Worm (Caenorhabditis elegans): Measurements from ENCODE around the gene ZK418.10.

DNA sequence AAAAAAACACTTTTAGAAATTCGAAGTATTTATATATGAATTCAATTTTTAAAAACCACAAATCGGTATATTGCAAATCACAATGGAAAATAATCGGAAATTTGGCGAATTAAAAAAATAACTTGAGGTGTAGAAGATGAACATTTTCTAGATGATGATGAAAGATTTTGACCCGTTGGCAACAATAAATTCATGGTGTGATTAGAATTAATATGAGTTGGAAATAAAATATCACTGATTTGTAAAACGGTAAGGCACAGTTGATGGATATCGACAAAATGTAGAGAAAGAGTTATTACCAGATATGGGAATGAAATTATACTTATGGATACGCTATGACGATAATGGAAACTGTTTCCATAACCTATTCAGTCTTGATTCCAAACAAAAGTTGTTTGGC, 21.8 kb upstream of the ZK418.10 start:
- TF ChIP-seq lin-13 (tag; optimal IDR thresholded peaks at IDR 0.05), result no peak
- TF ChIP-seq nhr-76 (tag; optimal IDR thresholded peaks at IDR 0.05), result no peak
- TF ChIP-seq elt-3 (tag; optimal IDR thresholded peaks at IDR 0.05), result no peak
- TF ChIP-seq unc-39 (tag; optimal IDR thresholded peaks at IDR 0.05), result no peak
- TF ChIP-seq ztf-11 (tag; optimal IDR thresholded peaks at IDR 0.05), result no peak
- no peak for TF ChIP-seq nhr-12 (tag; optimal IDR thresholded peaks at IDR 0.05)
- no peak for TF ChIP-seq lsy-2 (tag; optimal IDR thresholded peaks at IDR 0.05)
- no peak for TF ChIP-seq zip-8 (tag; optimal IDR thresholded peaks at IDR 0.05)
- no peak for TF ChIP-seq flh-1 (GFP tag; optimal IDR thresholded peaks at IDR 0.05)
- no peak for TF ChIP-seq unc-62 (GFP tag; optimal IDR thresholded peaks at IDR 0.05)
- TF ChIP-seq nhr-28 (tag; optimal IDR thresholded peaks at IDR 0.05), result no peak
- no peak for TF ChIP-seq ces-1 (GFP tag; optimal IDR thresholded peaks at IDR 0.05)
- no peak for TF ChIP-seq blmp-1 (tag; optimal IDR thresholded peaks at IDR 0.05)
- TF ChIP-seq bed-3 (GFP tag; optimal IDR thresholded peaks at IDR 0.05), result no peak

Data from whole organism, mixed stage, embryonic.